Fruit fly (Drosophila melanogaster) whole organism, embryonic: ENCODE results near the gene Stim.

Experiments
- Ada2b ChIP-seq: fragments of 200-800 bp; sonication (Bioruptor generic); IDR thresholded peaks from 2 replicates; pipeline ENCODE4 v1.3.6; 2022; ENCODE audit warnings: missing biosample characterization, missing genetic modification characterization
- CG10565 ChIP-seq: fragments of 200-800 bp; sonication (Bioruptor generic); optimal IDR thresholded peaks from 3 replicates; lab custom pipeline; 2016; ENCODE audit warnings: missing biosample characterization, mild to moderate bottlenecking, missing genetic modification characterization
- CG13624 ChIP-seq: fragments of 200-800 bp; sonication (Bioruptor generic); optimal IDR thresholded peaks from 2 replicates; lab custom pipeline; 2016; ENCODE audit warnings: missing biosample characterization, missing genetic modification characterization
- CG14441 ChIP-seq: fragments of 200-800 bp; sonication (Bioruptor generic); IDR thresholded peaks from 2 replicates; pipeline ENCODE4 v1.3.6; 2022; ENCODE audit warnings: missing biosample characterization, missing genetic modification characterization
- CG14965 ChIP-seq: fragments of 200-800 bp; sonication (Bioruptor generic); optimal IDR thresholded peaks from 2 replicates; lab custom pipeline; 2016; ENCODE audit warnings: missing biosample characterization, missing genetic modification characterization, borderline replicate concordance
- CG17359 ChIP-seq: fragments of 200-800 bp; sonication (Bioruptor generic); optimal IDR thresholded peaks from 3 replicates; lab custom pipeline; 2018; ENCODE audit warnings: missing biosample characterization, mild to moderate bottlenecking, missing genetic modification characterization, moderate library complexity
- CG17568 ChIP-seq: fragments of 200-800 bp; sonication (Bioruptor generic); optimal IDR thresholded peaks from 2 replicates; lab custom pipeline; 2018; ENCODE audit warnings: missing biosample characterization, mild to moderate bottlenecking, missing genetic modification characterization, moderate library complexity
- CG1832 ChIP-seq: fragments of 200-800 bp; sonication (Bioruptor generic); optimal IDR thresholded peaks from 2 replicates; lab custom pipeline; 2017; ENCODE audit warnings: missing biosample characterization, mild to moderate bottlenecking, missing genetic modification characterization, inconsistent platforms
- CG18599 ChIP-seq: fragments of 200-800 bp; sonication (Bioruptor generic); optimal IDR thresholded peaks from 3 replicates; lab custom pipeline; 2017; ENCODE audit warnings: missing biosample characterization, missing genetic modification characterization, mild to moderate bottlenecking, moderate library complexity, missing genetic modification reagents
- CG2199 ChIP-seq: fragments of 200-800 bp; sonication (Bioruptor generic); IDR thresholded peaks from 3 replicates; pipeline ENCODE4 v1.3.6; 2022; ENCODE audit warnings: missing biosample characterization, missing genetic modification characterization
- CG2678 ChIP-seq: fragments of 200-800 bp; sonication (Bioruptor generic); optimal IDR thresholded peaks from 3 replicates; lab custom pipeline; 2019; ENCODE audit warnings: missing biosample characterization, mild to moderate bottlenecking, missing genetic modification characterization, moderate library complexity
- CG3065 ChIP-seq: fragments of 200-800 bp; sonication (Bioruptor generic); optimal IDR thresholded peaks from 2 replicates; lab custom pipeline; 2016; ENCODE audit warnings: missing biosample characterization, missing genetic modification characterization
- CG3281 ChIP-seq: fragments of 200-800 bp; sonication (Bioruptor generic); optimal IDR thresholded peaks from 3 replicates; lab custom pipeline; 2017; ENCODE audit warnings: missing biosample characterization, mild to moderate bottlenecking, missing genetic modification characterization
- CG3838 ChIP-seq: fragments of 200-800 bp; sonication (Bioruptor generic); optimal IDR thresholded peaks from 3 replicates; lab custom pipeline; 2016; ENCODE audit warnings: missing biosample characterization, missing genetic modification characterization
- CG42726 ChIP-seq: fragments of 200-800 bp; sonication (Bioruptor generic); IDR thresholded peaks from 2 replicates; pipeline ENCODE4 v1.3.6; 2022; ENCODE audit warnings: missing biosample characterization, missing genetic modification characterization; ENCODE audit not compliant: partially characterized antibody
- CG4282 ChIP-seq: fragments of 200-800 bp; sonication (Bioruptor generic); optimal IDR thresholded peaks from 2 replicates; lab custom pipeline; 2016; ENCODE audit warnings: missing biosample characterization, missing genetic modification characterization
- CG4404 ChIP-seq: fragments of 200-800 bp; sonication (Bioruptor generic); IDR thresholded peaks from 2 replicates; pipeline ENCODE4 v1.3.6; 2022; ENCODE audit warnings: missing biosample characterization, missing genetic modification characterization
- CG5953 ChIP-seq: fragments of 200-800 bp; sonication (Bioruptor generic); IDR thresholded peaks from 2 replicates; pipeline ENCODE4 v1.3.6; 2022; ENCODE audit warnings: missing biosample characterization, missing genetic modification characterization
- CG8359 ChIP-seq: fragments of 200-800 bp; sonication (Bioruptor generic); optimal IDR thresholded peaks from 2 replicates; lab custom pipeline; 2017; ENCODE audit warnings: missing biosample characterization, mild to moderate bottlenecking, missing genetic modification characterization, borderline replicate concordance
- CG9797 ChIP-seq: fragments of 200-800 bp; sonication (Bioruptor generic); optimal IDR thresholded peaks from 3 replicates; lab custom pipeline; 2018; ENCODE audit warnings: missing biosample characterization, mild to moderate bottlenecking, missing genetic modification characterization
- D ChIP-seq, 2 experiments: fragments of 200-800 bp in 1 of 2; fragments of >200 bp in 1 of 2; sonication (Bioruptor generic) in 1 of 2; optimal IDR thresholded peaks; 2 replicates in 1 of 2; 3 replicates in 1 of 2; lab custom pipeline; 2017; ENCODE audit warnings: mild to moderate bottlenecking in 1 of 2, missing biosample characterization in 1 of 2, missing genetic modification characterization in 1 of 2, missing genetic modification reagents in 1 of 2
- D19A ChIP-seq: fragments of 200-800 bp; optimal IDR thresholded peaks from 3 replicates; lab custom pipeline; 2019; ENCODE audit warnings: missing biosample characterization, mild to moderate bottlenecking, missing genetic modification characterization, moderate library complexity
- Dek ChIP-seq: fragments of 200-800 bp; sonication (Bioruptor generic); optimal IDR thresholded peaks from 3 replicates; lab custom pipeline; 2019; ENCODE audit warnings: missing biosample characterization, mild to moderate bottlenecking, missing genetic modification characterization, moderate library complexity
- Eip74EF ChIP-seq, 2 experiments: fragments of 200-800 bp in 1 of 2; fragments of >200 bp in 1 of 2; sonication (Bioruptor generic) in 1 of 2; optimal IDR thresholded peaks; 2 replicates each; lab custom pipeline; 2017 to 2019; ENCODE audit warnings: missing biosample characterization in 2 of 2, missing genetic modification characterization in 2 of 2, mild to moderate bottlenecking in 1 of 2, moderate library complexity in 1 of 2
- Fer1 ChIP-seq: fragments of 200-800 bp; sonication (Bioruptor generic); optimal IDR thresholded peaks from 2 replicates; lab custom pipeline; 2017; ENCODE audit warnings: missing biosample characterization, mild to moderate bottlenecking, missing genetic modification characterization
- HLHmδ ChIP-seq: fragments of 200-800 bp; sonication (Bioruptor generic); optimal IDR thresholded peaks from 2 replicates; lab custom pipeline; 2018; ENCODE audit warnings: missing biosample characterization, mild to moderate bottlenecking, missing genetic modification characterization, moderate library complexity
- HmgD ChIP-seq: fragments of 200-800 bp; sonication (Bioruptor generic); optimal IDR thresholded peaks from 3 replicates; lab custom pipeline; 2016; ENCODE audit warnings: missing biosample characterization, missing genetic modification characterization
- HmgZ ChIP-seq: fragments of 200-800 bp; sonication (Bioruptor generic); optimal IDR thresholded peaks from 2 replicates; lab custom pipeline; 2018; ENCODE audit warnings: missing biosample characterization, mild to moderate bottlenecking, missing genetic modification characterization
- Hmr ChIP-seq: fragments of 200-800 bp; sonication (Bioruptor generic); optimal IDR thresholded peaks from 3 replicates; lab custom pipeline; 2017; ENCODE audit warnings: mild to moderate bottlenecking, missing biosample characterization, missing genetic modification reagents, missing genetic modification characterization
- Hr51 ChIP-seq, 2 experiments: fragments of 200-800 bp; sonication (Bioruptor generic); optimal IDR thresholded peaks; 2 replicates in 1 of 2; 3 replicates in 1 of 2; lab custom pipeline; 2016 to 2018; ENCODE audit warnings: missing biosample characterization in 2 of 2, missing genetic modification characterization in 2 of 2, mild to moderate bottlenecking in 1 of 2, moderate library complexity in 1 of 2
- Med ChIP-seq: fragments of 200-800 bp; sonication (Bioruptor generic); peaks from one replicate; lab custom pipeline; 2016; ENCODE audit warnings: missing biosample characterization, missing genetic modification characterization, mild to moderate bottlenecking, inconsistent platforms, moderate library complexity
- Poxn ChIP-seq: fragments of 200-800 bp; sonication (Bioruptor generic); IDR thresholded peaks from 2 replicates; pipeline ENCODE4 v1.3.6; 2022; ENCODE audit warnings: missing biosample characterization, missing genetic modification characterization
- Sin3A ChIP-seq: fragments of >200 bp; optimal IDR thresholded peaks from 2 replicates; lab custom pipeline; 2018
- Sox100B ChIP-seq: fragments of 200-800 bp; sonication (Bioruptor generic); optimal IDR thresholded peaks from 3 replicates; lab custom pipeline; 2018; ENCODE audit warnings: missing biosample characterization, mild to moderate bottlenecking, missing genetic modification characterization
- Sry-δ ChIP-seq: fragments of 200-800 bp; sonication (Bioruptor generic); optimal IDR thresholded peaks from 2 replicates; lab custom pipeline; 2016; ENCODE audit warnings: missing biosample characterization, missing genetic modification characterization
- Tbp ChIP-seq: fragments of >200 bp; optimal IDR thresholded peaks from 2 replicates; lab custom pipeline; 2018; ENCODE audit warnings: missing biosample characterization, missing genetic modification characterization
- bcd ChIP-seq: fragments of 200-800 bp; sonication (Bioruptor generic); optimal IDR thresholded peaks from 2 replicates; lab custom pipeline; 2017; ENCODE audit warnings: missing biosample characterization, mild to moderate bottlenecking, missing genetic modification characterization
- bsh ChIP-seq, 2 experiments: fragments of 200-800 bp; sonication (Bioruptor generic); optimal IDR thresholded peaks; 2 replicates each; lab custom pipeline; 2017 to 2018; ENCODE audit warnings: mild to moderate bottlenecking in 2 of 2, missing biosample characterization in 2 of 2, missing genetic modification characterization in 2 of 2, moderate library complexity in 1 of 2
- crp ChIP-seq, 2 experiments: fragments of 200-800 bp; sonication (Bioruptor generic); optimal IDR thresholded peaks; 2 replicates in 1 of 2; 3 replicates in 1 of 2; lab custom pipeline; 2017; ENCODE audit warnings: missing biosample characterization in 2 of 2, missing genetic modification characterization in 2 of 2, mild to moderate bottlenecking in 1 of 2, moderate library complexity in 1 of 2
- gcm2 ChIP-seq: fragments of 200-800 bp; sonication (Bioruptor generic); optimal IDR thresholded peaks from 2 replicates; lab custom pipeline; 2016; ENCODE audit warnings: missing biosample characterization, missing genetic modification characterization
- gfzf ChIP-seq: fragments of 200-800 bp; sonication (Bioruptor generic); optimal IDR thresholded peaks from 2 replicates; lab custom pipeline; 2016; ENCODE audit warnings: missing biosample characterization, mild to moderate bottlenecking, missing genetic modification characterization, moderate library complexity
- grau ChIP-seq: fragments of 200-800 bp; optimal IDR thresholded peaks from 3 replicates; lab custom pipeline; 2019; ENCODE audit warnings: missing biosample characterization, mild to moderate bottlenecking, missing genetic modification characterization, moderate library complexity
- gro ChIP-seq: fragments of 200-800 bp; sonication (Bioruptor generic); optimal IDR thresholded peaks from 2 replicates; lab custom pipeline; 2016; ENCODE audit warnings: missing biosample characterization, missing genetic modification characterization
- klu ChIP-seq: fragments of 200-800 bp; sonication (Bioruptor generic); IDR thresholded peaks from 2 replicates; pipeline ENCODE4 v1.3.6; 2022; ENCODE audit warnings: missing biosample characterization, missing genetic modification characterization
- otp ChIP-seq: fragments of 200-800 bp; sonication (Bioruptor generic); IDR thresholded peaks from 3 replicates; pipeline ENCODE4, ENCODE4 v1.3.6; 2022; ENCODE audit warnings: missing biosample characterization, missing genetic modification characterization
- pnt ChIP-seq: fragments of 200-800 bp; sonication (Bioruptor generic); optimal IDR thresholded peaks from 3 replicates; lab custom pipeline; 2016; ENCODE audit warnings: missing biosample characterization, missing genetic modification characterization
- row ChIP-seq: fragments of 200-800 bp; sonication (Bioruptor generic); IDR thresholded peaks from 3 replicates; pipeline ENCODE4 v1.3.6; 2022; ENCODE audit warnings: missing biosample characterization, missing genetic modification characterization
- sqz ChIP-seq: fragments of 200-800 bp; sonication (Bioruptor generic); optimal IDR thresholded peaks from 3 replicates; lab custom pipeline; 2018; ENCODE audit warnings: missing biosample characterization, mild to moderate bottlenecking, missing genetic modification characterization
- tgo ChIP-seq: fragments of 200-800 bp; sonication (Bioruptor generic); IDR thresholded peaks from 3 replicates; pipeline ENCODE4 v1.3.6; 2022; ENCODE audit warnings: missing biosample characterization, missing genetic modification characterization
- z ChIP-seq: fragments of 200-800 bp; sonication (Bioruptor generic); IDR thresholded peaks from 3 replicates; pipeline ENCODE4 v1.3.6; 2022; ENCODE audit warnings: missing biosample characterization, missing genetic modification characterization

The Stim gene

DNA sequence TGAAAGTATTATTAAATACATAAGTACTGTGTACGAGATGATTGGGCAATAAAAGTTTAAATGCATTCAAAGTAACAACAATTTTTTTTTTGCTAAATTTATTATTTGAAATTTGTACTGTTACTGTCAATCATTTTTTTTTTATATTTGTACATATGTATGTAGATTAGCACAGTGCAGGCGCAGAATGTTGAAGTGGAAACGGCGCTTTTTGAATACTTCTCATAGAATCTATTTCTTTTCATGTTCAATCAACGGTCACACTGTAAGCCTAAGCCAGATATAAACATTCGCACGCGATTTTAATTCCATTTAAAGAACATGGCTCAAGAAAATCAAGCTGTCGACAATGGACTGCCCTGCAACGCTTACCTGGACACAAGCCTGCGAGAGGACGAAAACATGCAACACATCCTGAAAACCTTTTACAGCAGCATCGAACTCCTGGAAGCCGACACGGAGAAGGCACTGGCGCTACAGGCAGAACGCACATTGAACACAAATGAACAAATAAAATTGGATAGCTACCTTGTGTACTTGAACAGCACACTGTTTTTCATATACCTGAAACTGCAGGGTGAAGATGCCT lies 4.6 kb upstream of the Stim start, which contains the start of gene Rrp47 (continued):
- TF ChIP-seq HmgD (no peak), CG4282 (GFP tag; lab: Kevin White, UChicago) (no peak), tgo (GFP tag; lab: Robert Waterston, UW) (no peak), CG10565 (no peak), CG2199 (GFP tag; lab: Robert Waterston, UW) (no peak), CG5953 (GFP tag; lab: Robert Waterston, UW) (no peak), D19A (tag; lab: Kevin White, UChicago) (peak; percentile 8), CG2678 (no peak), Tbp (GFP tag; lab: Kevin White, UChicago) (no peak), Sin3A (lab: Kevin White, UChicago) (no peak), Poxn (GFP tag; lab: Robert Waterston, UW) (no peak), CG42726 (GFP tag; lab: Robert Waterston, UW) (no peak), CG18599 (GFP tag; lab: Kevin White, UChicago) (no peak), CG3065 (no peak), z (GFP tag; lab: Robert Waterston, UW) (no peak), sqz (GFP tag; lab: Kevin White, UChicago) (peak; percentile 32), HmgZ (tag; lab: Kevin White, UChicago) (peak; percentile 10), grau (no peak), pnt (GFP tag; lab: Kevin White, UChicago) (no peak), CG13624 (GFP tag; lab: Kevin White, UChicago) (no peak), D (optimal IDR thresholded peaks at IDR 0.05; lab: Kevin White, UChicago) (no peak), D (GFP tag; optimal IDR thresholded peaks at IDR 0.05; lab: Kevin White, UChicago) (no peak), Ada2b (no peak), gcm2 (GFP tag; lab: Kevin White, UChicago) (no peak), CG17568 (GFP tag; lab: Kevin White, UChicago) (no peak), CG3838 (GFP tag; lab: Kevin White, UChicago) (no peak), CG14441 (no peak), HLHmδ (no peak), CG17359 (tag; lab: Kevin White, UChicago) (peak; percentile 62), CG14965 (GFP tag; lab: Kevin White, UChicago) (no peak), Eip74EF (GFP tag; optimal IDR thresholded peaks at IDR 0.05; lab: Kevin White, UChicago) (no peak), klu (GFP tag; lab: Robert Waterston, UW) (no peak), bsh (GFP tag; optimal IDR thresholded peaks at IDR 0.05; lab: Kevin White, UChicago) (no peak), Hmr (GFP tag; lab: Kevin White, UChicago) (no peak), Sry-δ (GFP tag; lab: Kevin White, UChicago) (peak; percentile 21), bcd (GFP tag; lab: Kevin White, UChicago) (no peak), gfzf (GFP tag; lab: Kevin White, UChicago) (peak; percentile 74), CG8359 (GFP tag; lab: Kevin White, UChicago) (no peak), gro (no peak), Fer1 (no peak), crp (GFP tag; optimal IDR thresholded peaks at IDR 0.05; lab: Kevin White, UChicago) (no peak), CG3281 (no peak), Hr51 (GFP tag; optimal IDR thresholded peaks at IDR 0.05; lab: Kevin White, UChicago) (no peak), Med (GFP tag; lab: Kevin White, UChicago) (peak; percentile 5), Sox100B (GFP tag; lab: Kevin White, UChicago) (no peak), otp (GFP tag; lab: Robert Waterston, UW) (no peak), row (GFP tag; lab: Robert Waterston, UW) (peak; percentile 54; the same call in 2 of the 3 replicates), CG1832 (no peak), CG9797 (peak; percentile 57), Dek (tag; lab: Kevin White, UChicago) (no peak), CG4404 (GFP tag; lab: Robert Waterston, UW) (no peak)
